Fruit fly (Drosophila melanogaster) whole organism, embryonic: ENCODE measurements around the gene Traf4.

ENCODE experiments used
- CG1647 ChIP-seq: fragments of 200-800 bp; sonication (Bioruptor generic); optimal IDR thresholded peaks from 3 replicates; lab custom pipeline; 2016; ENCODE audit warnings: missing biosample characterization, missing genetic modification characterization
- jing ChIP-seq: fragments of 200-800 bp; sonication (Bioruptor generic); optimal IDR thresholded peaks from 2 replicates; lab custom pipeline; 2018; ENCODE audit warnings: missing biosample characterization, mild to moderate bottlenecking, missing genetic modification characterization

DNA sequence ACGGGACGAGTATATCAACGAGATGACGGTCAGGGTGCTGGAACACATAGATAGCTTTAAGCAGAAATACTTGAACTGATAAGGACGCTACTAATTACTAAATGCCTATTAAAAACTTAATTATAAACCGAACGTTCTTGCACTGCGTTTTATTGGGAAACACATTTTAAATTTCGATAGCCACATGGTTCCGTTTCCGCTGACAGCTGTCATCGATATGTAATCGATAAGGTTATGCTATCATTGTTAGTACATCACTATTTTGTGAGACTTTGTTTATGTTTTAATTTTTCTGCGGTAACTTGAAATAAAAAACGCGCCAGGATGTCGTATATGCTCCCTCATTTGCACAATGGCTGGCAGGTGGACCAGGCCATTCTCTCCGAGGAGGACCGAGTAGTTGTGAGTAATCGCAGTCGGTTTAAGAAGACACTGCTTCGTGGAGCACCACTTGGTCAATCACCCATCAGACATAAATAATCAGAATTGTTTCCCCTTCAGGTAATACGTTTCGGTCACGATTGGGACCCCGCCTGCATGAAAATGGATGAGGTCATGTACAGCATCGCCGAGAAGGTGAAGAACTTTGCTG lies 41.4 kb downstream of the Traf4 start, which contains the start of gene Dim1:
- TF ChIP-seq CG1647 (GFP tag; lab: Kevin White, UChicago): no peak
- TF ChIP-seq jing (GFP tag; lab: Kevin White, UChicago): no peak
